Worm (Caenorhabditis elegans) whole organism, young adult: ENCODE measurements around the gene Y39B6A.7.
"Not testable (repeated sequence)": the region's sequence is repeated elsewhere in the genome, so short reads cannot be mapped to it uniquely, and the experiment has no call there.

ENCODE experiments used
- B0019.2 ChIP-seq: fragments of 200-800 bp; sonication (Bioruptor generic); conservative IDR thresholded peaks from 2 replicates; pipeline ENCODE4 v1.3.6; 2022; ENCODE audit warnings: missing genetic modification reagents, missing genetic modification characterization, missing compliant biosample characterization
- C06A6.2 ChIP-seq: fragments of 200-800 bp; sonication (Bioruptor generic); conservative IDR thresholded peaks from 2 replicates; pipeline ENCODE4 v1.3.6; 2022; ENCODE audit warnings: missing genetic modification characterization, missing compliant biosample characterization
- F10E7.11 ChIP-seq: sonication (generic microtip); optimal IDR thresholded peaks from 2 replicates; lab custom pipeline; 2017; ENCODE audit warnings: mild to moderate bottlenecking, missing genetic modification characterization, moderate library complexity, missing compliant biosample characterization
- F49E8.2 ChIP-seq: sonication (generic microtip); optimal IDR thresholded peaks from 3 replicates; lab custom pipeline; 2017; ENCODE audit warnings: missing genetic modification characterization, mild to moderate bottlenecking, missing compliant biosample characterization, antibody characterized with exemption, moderate library complexity; ENCODE audit not compliant: insufficient read depth
- F55B11.4 ChIP-seq: sonication (generic microtip); optimal IDR thresholded peaks from 2 replicates; lab custom pipeline; 2016; ENCODE audit warnings: missing compliant biosample characterization, missing genetic modification characterization, borderline replicate concordance; ENCODE audit not compliant: insufficient read depth
- F57A8.1 ChIP-seq: fragments of 200-800 bp; sonication (Bioruptor generic); optimal IDR thresholded peaks from 2 replicates; lab custom pipeline; 2018; ENCODE audit warnings: mild to moderate bottlenecking, missing genetic modification characterization, moderate library complexity, missing compliant biosample characterization
- Y53G8AR.9 ChIP-seq: fragments of 200-800 bp; sonication (Bioruptor generic); conservative IDR thresholded peaks from 2 replicates; pipeline ENCODE4 v1.3.6; 2022; ENCODE audit warnings: missing genetic modification reagents, missing genetic modification characterization, missing compliant biosample characterization
- Y95B8A.8 ChIP-seq: fragments of 200-800 bp; sonication (Bioruptor generic); IDR thresholded peaks from 2 replicates; pipeline ENCODE4 v1.3.6; 2022; ENCODE audit warnings: missing genetic modification reagents, missing genetic modification characterization, missing compliant biosample characterization
- akir-1 ChIP-seq: fragments of 200-800 bp; sonication (Bioruptor generic); optimal IDR thresholded peaks from 2 replicates; lab custom pipeline; 2018; ENCODE audit warnings: mild to moderate bottlenecking, missing genetic modification characterization, moderate library complexity, missing compliant biosample characterization
- aptf-3 ChIP-seq: fragments of 200-800 bp; sonication (Bioruptor generic); IDR thresholded peaks from 2 replicates; pipeline ENCODE4 v1.3.6; 2022; ENCODE audit warnings: missing genetic modification characterization, missing compliant biosample characterization
- attf-3 ChIP-seq: fragments of 200-800 bp; sonication (Bioruptor generic); conservative IDR thresholded peaks from 2 replicates; pipeline ENCODE4 v1.3.6; 2022; ENCODE audit warnings: missing genetic modification reagents, missing genetic modification characterization, missing compliant biosample characterization
- attf-6 ChIP-seq: fragments of 200-800 bp; sonication (Bioruptor generic); IDR thresholded peaks from 2 replicates; pipeline ENCODE4 v1.3.6; 2022; ENCODE audit warnings: missing genetic modification reagents, missing genetic modification characterization, missing compliant biosample characterization
- bed-2 ChIP-seq: fragments of 200-800 bp; sonication (Bioruptor generic); IDR thresholded peaks from 2 replicates; pipeline ENCODE4 v1.3.6; 2022; ENCODE audit warnings: missing genetic modification reagents, missing genetic modification characterization, missing compliant biosample characterization
- ceh-27 ChIP-seq: fragments of 200-800 bp; sonication (Bioruptor generic); optimal IDR thresholded peaks from 2 replicates; lab custom pipeline; 2018; ENCODE audit warnings: mild to moderate bottlenecking, missing genetic modification characterization, moderate library complexity, missing compliant biosample characterization
- ceh-58 ChIP-seq: fragments of 200-800 bp; sonication (Bioruptor generic); IDR thresholded peaks from 2 replicates; pipeline ENCODE4 v1.3.6; 2022; ENCODE audit warnings: missing genetic modification characterization, missing compliant biosample characterization
- ceh-79 ChIP-seq: sonication (generic microtip); optimal IDR thresholded peaks from 2 replicates; lab custom pipeline; 2017; ENCODE audit warnings: mild to moderate bottlenecking, missing genetic modification characterization, missing compliant biosample characterization
- ceh-91 ChIP-seq: fragments of 200-800 bp; sonication (Bioruptor generic); IDR thresholded peaks from 2 replicates; pipeline ENCODE4 v1.3.6; 2022; ENCODE audit warnings: missing genetic modification reagents, missing genetic modification characterization, missing compliant biosample characterization
- egl-44 ChIP-seq: fragments of 200-800 bp; sonication (Bioruptor generic); IDR thresholded peaks from 2 replicates; pipeline ENCODE4 v1.3.6; 2022; ENCODE audit warnings: missing genetic modification reagents, missing genetic modification characterization, missing compliant biosample characterization
- ekl-4 ChIP-seq: fragments of 200-800 bp; sonication (Bioruptor generic); IDR thresholded peaks from 2 replicates; pipeline ENCODE4 v1.3.6; 2022; ENCODE audit warnings: missing genetic modification reagents, missing genetic modification characterization, missing compliant biosample characterization
- hmg-1.2 ChIP-seq: fragments of 200-800 bp; sonication (Bioruptor generic); IDR thresholded peaks from 2 replicates; pipeline ENCODE4 v1.3.6; 2022; ENCODE audit warnings: missing genetic modification reagents, missing genetic modification characterization, missing compliant biosample characterization
- hrde-1 ChIP-seq: sonication (generic microtip); optimal IDR thresholded peaks from 2 replicates; lab custom pipeline; 2016; ENCODE audit warnings: missing genetic modification characterization, mild to moderate bottlenecking, missing compliant biosample characterization, moderate library complexity, missing genotype, missing genetic modification reagents, borderline replicate concordance
- lin-26 ChIP-seq: fragments of 200-800 bp; sonication (Bioruptor generic); IDR thresholded peaks from 2 replicates; pipeline ENCODE4 v1.3.6; 2022; ENCODE audit warnings: missing genetic modification reagents, missing genetic modification characterization, missing compliant biosample characterization
- lin-40 ChIP-seq: sonication (generic microtip); optimal IDR thresholded peaks from 2 replicates; lab custom pipeline; 2016; ENCODE audit warnings: missing genetic modification characterization, mild to moderate bottlenecking, missing compliant biosample characterization, missing genotype, missing genetic modification reagents
- lin-54 ChIP-seq: fragments of 200-800 bp; sonication (Bioruptor generic); optimal IDR thresholded peaks from 2 replicates; lab custom pipeline; 2018; ENCODE audit warnings: mild to moderate bottlenecking, missing genetic modification characterization, missing compliant biosample characterization
- madf-8 ChIP-seq: fragments of 200-800 bp; sonication (Bioruptor generic); conservative IDR thresholded peaks from 2 replicates; pipeline ENCODE4 v1.3.6; 2022; ENCODE audit warnings: missing genetic modification reagents, missing genetic modification characterization, missing compliant biosample characterization
- mcd-1 ChIP-seq: fragments of 200-800 bp; sonication (Bioruptor generic); IDR thresholded peaks from 2 replicates; pipeline ENCODE4 v1.3.6; 2022; ENCODE audit warnings: missing genetic modification reagents, missing genetic modification characterization, missing compliant biosample characterization
- mxl-1 ChIP-seq: sonication (generic microtip); optimal IDR thresholded peaks from 2 replicates; lab custom pipeline; 2016; ENCODE audit warnings: missing genetic modification characterization, missing compliant biosample characterization
- nfya-1 ChIP-seq: sonication (generic microtip); optimal IDR thresholded peaks from 2 replicates; lab custom pipeline; 2017; ENCODE audit warnings: antibody characterized with exemption, missing compliant biosample characterization, missing genetic modification characterization, borderline replicate concordance; ENCODE audit not compliant: insufficient read depth
- snpc-3.4 ChIP-seq: sonication (generic microtip); optimal IDR thresholded peaks from 2 replicates; lab custom pipeline; 2017; ENCODE audit warnings: missing genetic modification characterization, mild to moderate bottlenecking, missing compliant biosample characterization, antibody characterized with exemption, moderate library complexity, missing genotype, missing genetic modification reagents
- tbx-9 ChIP-seq: sonication (generic microtip); optimal IDR thresholded peaks from 2 replicates; lab custom pipeline; 2016; ENCODE audit warnings: borderline replicate concordance, missing genetic modification characterization, inconsistent platforms, missing compliant biosample characterization
- xnd-1 ChIP-seq: sonication (generic microtip); optimal IDR thresholded peaks from 2 replicates; lab custom pipeline; 2016; ENCODE audit warnings: missing genotype, missing genetic modification reagents, missing genetic modification characterization, missing compliant biosample characterization
- zfh-2 ChIP-seq: fragments of 200-800 bp; sonication (Bioruptor generic); conservative IDR thresholded peaks from 2 replicates; pipeline ENCODE4 v1.3.6; 2022; ENCODE audit warnings: missing genetic modification reagents, missing genetic modification characterization, missing compliant biosample characterization
- ztf-18 ChIP-seq: sonication (generic microtip); optimal IDR thresholded peaks from 2 replicates; lab custom pipeline; 2016; ENCODE audit warnings: missing genotype, mild to moderate bottlenecking, missing genetic modification characterization, missing compliant biosample characterization
- ztf-26 ChIP-seq: sonication (generic microtip); optimal IDR thresholded peaks from 2 replicates; lab custom pipeline; 2017; ENCODE audit warnings: missing genetic modification characterization, missing compliant biosample characterization

Y39B6A.7 gene

ce11 chrV:19107065-19107464 is 41.9 kb downstream of the Y39B6A.7 start:
- TF ChIP-seq egl-44 (GFP tag; lab: Robert Waterston, UW) (no peak), lin-54 (GFP tag; lab: Kevin White, UChicago) (no peak), F49E8.2 (tag; lab: Kevin White, UChicago) (no peak), hrde-1 (tag; lab: Kevin White, UChicago) (no peak), xnd-1 (tag; lab: Kevin White, UChicago) (no peak), ceh-27 (GFP tag; lab: Kevin White, UChicago) (no peak), ceh-91 (GFP tag; lab: Robert Waterston, UW) (no peak), F57A8.1 (GFP tag; lab: Kevin White, UChicago) (no peak), Y95B8A.8 (GFP tag; lab: Robert Waterston, UW) (no peak), hmg-1.2 (GFP tag; lab: Robert Waterston, UW) (no peak), ceh-58 (GFP tag; lab: Robert Waterston, UW) (no peak), mcd-1 (no peak), lin-40 (tag; lab: Kevin White, UChicago) (no peak), aptf-3 (GFP tag; lab: Robert Waterston, UW) (no peak), nfya-1 (tag; lab: Kevin White, UChicago) (no peak), madf-8 (GFP tag; lab: Robert Waterston, UW) (no peak), C06A6.2 (no peak), bed-2 (GFP tag; lab: Robert Waterston, UW) (no peak), F10E7.11 (tag; lab: Kevin White, UChicago) (no peak)

- TF ChIP-seq attf-6 (GFP tag; lab: Robert Waterston, UW); zfh-2; ceh-79 (tag; lab: Kevin White, UChicago): not testable (repeated sequence)
- TF ChIP-seq, all 124 proteins: peak for 0; not testable (repeated sequence) for 124
These were observed 47.3 kb downstream of the Y39B6A.7 start, which contains the start of gene zhp-4 for ce11 chrV:19101589-19102201. TSS of gene zhp-4 (minus strand) at chrV:19101786.

DNA sequence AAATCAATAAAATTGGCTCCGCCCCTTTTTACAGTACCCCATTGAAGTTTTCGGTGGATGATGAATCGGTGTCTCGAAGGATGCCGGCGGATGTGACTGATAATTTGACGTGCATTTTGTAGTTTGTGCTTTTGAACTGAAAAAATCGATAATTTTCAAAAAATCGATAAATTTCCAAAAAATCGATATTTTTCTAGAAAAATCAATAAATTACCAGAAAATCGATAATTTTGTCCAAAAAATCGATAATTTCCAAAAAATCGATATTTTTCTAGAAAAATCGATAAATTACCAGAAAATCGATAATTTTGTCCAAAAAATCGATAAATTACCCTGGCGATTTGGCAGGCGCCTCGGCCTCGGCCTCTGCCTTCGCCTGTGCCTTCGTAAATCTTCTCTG is 49.5 kb downstream of the Y39B6A.7 start:
- TF ChIP-seq ceh-58 (GFP tag; lab: Robert Waterston, UW) (no peak), nfya-1 (tag; lab: Kevin White, UChicago) (no peak), ztf-26 (tag; lab: Kevin White, UChicago) (no peak), akir-1 (GFP tag; lab: Kevin White, UChicago) (no peak), snpc-3.4 (tag; lab: Kevin White, UChicago) (no peak), attf-3 (no peak), ztf-18 (no peak), lin-26 (GFP tag; lab: Robert Waterston, UW) (no peak), Y53G8AR.9 (GFP tag; lab: Robert Waterston, UW) (no peak), F55B11.4 (tag; lab: Kevin White, UChicago) (no peak), ekl-4 (no peak), mxl-1 (tag; lab: Kevin White, UChicago) (no peak), B0019.2 (no peak), tbx-9 (tag; lab: Kevin White, UChicago) (no peak)
